Worm (Caenorhabditis elegans) whole organism, late embryonic: ENCODE data around the gene rpl-23.

Experiments used
- C08G9.2 ChIP-seq: sonication (generic microtip); optimal IDR thresholded peaks from 2 replicates; lab custom pipeline; 2016; ENCODE audit warnings: mild to moderate bottlenecking, missing genetic modification characterization, moderate library complexity, missing compliant biosample characterization
- C38D4.7 ChIP-seq: fragments of 200-800 bp; sonication (Bioruptor generic); optimal IDR thresholded peaks from 2 replicates; lab custom pipeline; 2018; ENCODE audit warnings: mild to moderate bottlenecking, missing genetic modification characterization, moderate library complexity, missing compliant biosample characterization
- F13H6.1 ChIP-seq: sonication (generic microtip); optimal IDR thresholded peaks from 2 replicates; lab custom pipeline; 2016; ENCODE audit warnings: missing genetic modification characterization, missing compliant biosample characterization
- K02D7.2 ChIP-seq: sonication (generic microtip); optimal IDR thresholded peaks from 2 replicates; lab custom pipeline; 2017; ENCODE audit warnings: mild to moderate bottlenecking, missing genetic modification characterization, missing compliant biosample characterization
- K09A11.1 ChIP-seq: sonication (generic microtip); optimal IDR thresholded peaks from 2 replicates; lab custom pipeline; 2017; ENCODE audit warnings: antibody characterized with exemption, mild to moderate bottlenecking, missing genetic modification characterization, missing compliant biosample characterization; ENCODE audit not compliant: insufficient read depth
- Y22D7AL.16 ChIP-seq: sonication (generic microtip); optimal IDR thresholded peaks from 2 replicates; lab custom pipeline; 2016; ENCODE audit warnings: missing genetic modification characterization, missing compliant biosample characterization
- ahr-1 ChIP-seq: sonication (generic microtip); optimal IDR thresholded peaks from 2 replicates; lab custom pipeline; 2016; ENCODE audit warnings: missing genetic modification characterization, missing compliant biosample characterization
- ama-1 ChIP-seq: fragments of 150-350 bp; optimal IDR thresholded peaks from 2 replicates; lab custom pipeline; 2014
- ceh-14 ChIP-seq: sonication (generic microtip); optimal IDR thresholded peaks from 2 replicates; lab custom pipeline; 2016; ENCODE audit warnings: missing genotype, missing genetic modification characterization, missing compliant biosample characterization
- ceh-18 ChIP-seq: sonication (generic microtip); optimal IDR thresholded peaks from 2 replicates; lab custom pipeline; 2016; ENCODE audit warnings: missing genetic modification characterization, missing compliant biosample characterization
- ceh-2 ChIP-seq: sonication (generic microtip); optimal IDR thresholded peaks from 2 replicates; lab custom pipeline; 2016; ENCODE audit warnings: missing genotype, missing genetic modification characterization, missing compliant biosample characterization
- ceh-30 ChIP-seq: fragments of 150-350 bp; optimal IDR thresholded peaks from 2 replicates; lab custom pipeline; 2014; ENCODE audit warnings: missing biosample characterization, missing genetic modification characterization
- ceh-31 ChIP-seq: sonication (generic microtip); optimal IDR thresholded peaks from 2 replicates; lab custom pipeline; 2016; ENCODE audit warnings: missing genetic modification characterization, missing compliant biosample characterization
- ceh-34 ChIP-seq: sonication (generic microtip); optimal IDR thresholded peaks from 2 replicates; lab custom pipeline; 2016; ENCODE audit warnings: mild to moderate bottlenecking, missing genetic modification characterization, missing compliant biosample characterization
- ceh-6 ChIP-seq: fragments of 200-800 bp; sonication (Bioruptor generic); optimal IDR thresholded peaks from 2 replicates; lab custom pipeline; 2018; ENCODE audit warnings: mild to moderate bottlenecking, missing genetic modification characterization, missing compliant biosample characterization
- che-1 ChIP-seq: sonication (generic microtip); optimal IDR thresholded peaks from 2 replicates; lab custom pipeline; 2016; ENCODE audit warnings: mild to moderate bottlenecking, missing genetic modification characterization, missing compliant biosample characterization
- dve-1 ChIP-seq: sonication (generic microtip); optimal IDR thresholded peaks from 2 replicates; lab custom pipeline; 2017; ENCODE audit warnings: antibody characterized with exemption, mild to moderate bottlenecking, missing genetic modification characterization, missing compliant biosample characterization
- ets-4 ChIP-seq: sonication (generic microtip); optimal IDR thresholded peaks from 2 replicates; lab custom pipeline; 2016; ENCODE audit warnings: missing genetic modification characterization, missing compliant biosample characterization
- fax-1 ChIP-seq: sonication (generic microtip); optimal IDR thresholded peaks from 2 replicates; lab custom pipeline; 2016; ENCODE audit warnings: missing genotype, missing genetic modification characterization, missing compliant biosample characterization
- fkh-10 ChIP-seq: fragments of 150-350 bp; optimal IDR thresholded peaks from 2 replicates; lab custom pipeline; 2014; ENCODE audit warnings: missing biosample characterization, missing genetic modification reagents, missing genetic modification characterization
- hlh-15 ChIP-seq: sonication (generic microtip); optimal IDR thresholded peaks from 2 replicates; lab custom pipeline; 2016; ENCODE audit warnings: missing genetic modification characterization, missing compliant biosample characterization
- hlh-30 ChIP-seq: sonication (generic microtip); optimal IDR thresholded peaks from 2 replicates; lab custom pipeline; 2017; ENCODE audit warnings: antibody characterized with exemption, missing genetic modification characterization, missing compliant biosample characterization; ENCODE audit not compliant: insufficient read depth
- hlh-8 ChIP-seq: sonication (generic microtip); optimal IDR thresholded peaks from 2 replicates; lab custom pipeline; 2016; ENCODE audit warnings: missing genotype, missing genetic modification characterization, missing compliant biosample characterization
- lim-6 ChIP-seq: sonication (generic microtip); optimal IDR thresholded peaks from 2 replicates; lab custom pipeline; 2016; ENCODE audit warnings: missing genetic modification characterization, missing compliant biosample characterization
- madf-2 ChIP-seq: sonication (generic microtip); optimal IDR thresholded peaks from 2 replicates; lab custom pipeline; 2017; ENCODE audit warnings: missing genetic modification characterization, missing compliant biosample characterization
- mec-3 ChIP-seq: sonication (generic microtip); optimal IDR thresholded peaks from 2 replicates; lab custom pipeline; 2016; ENCODE audit warnings: borderline replicate concordance, missing genetic modification characterization, missing compliant biosample characterization
- nfya-1 ChIP-seq: sonication (generic microtip); optimal IDR thresholded peaks from 2 replicates; lab custom pipeline; 2017; ENCODE audit warnings: missing genetic modification characterization, mild to moderate bottlenecking, missing compliant biosample characterization, antibody characterized with exemption, moderate library complexity
- nhr-11 ChIP-seq: fragments of 150-350 bp; optimal IDR thresholded peaks from 2 replicates; lab custom pipeline; 2014; ENCODE audit warnings: missing biosample characterization, missing genetic modification characterization
- odd-2 ChIP-seq: sonication (generic microtip); optimal IDR thresholded peaks from 2 replicates; lab custom pipeline; 2017; ENCODE audit warnings: antibody characterized with exemption, mild to moderate bottlenecking, missing genetic modification characterization, missing compliant biosample characterization
- pat-9 ChIP-seq: fragments of 200-800 bp; sonication (Bioruptor generic); optimal IDR thresholded peaks from 2 replicates; lab custom pipeline; 2018; ENCODE audit warnings: mild to moderate bottlenecking, missing genetic modification characterization, moderate library complexity, missing compliant biosample characterization
- pax-1 ChIP-seq: fragments of 150-350 bp; optimal IDR thresholded peaks from 2 replicates; lab custom pipeline; 2014; ENCODE audit warnings: missing biosample characterization, missing genetic modification characterization
- pha-2 ChIP-seq: sonication (generic microtip); optimal IDR thresholded peaks from 2 replicates; lab custom pipeline; 2017; ENCODE audit warnings: mild to moderate bottlenecking, missing genetic modification characterization, missing compliant biosample characterization
- pros-1 ChIP-seq: fragments of 150-350 bp; optimal IDR thresholded peaks from 2 replicates; lab custom pipeline; 2014; ENCODE audit warnings: missing biosample characterization, missing genetic modification reagents, missing genetic modification characterization
- sox-4 ChIP-seq: sonication (generic microtip); optimal IDR thresholded peaks from 2 replicates; lab custom pipeline; 2017; ENCODE audit warnings: mild to moderate bottlenecking, missing genetic modification characterization, inconsistent platforms, missing compliant biosample characterization
- syd-9 ChIP-seq: sonication (generic microtip); optimal IDR thresholded peaks from 2 replicates; lab custom pipeline; 2016; ENCODE audit warnings: mild to moderate bottlenecking, missing genetic modification characterization, moderate library complexity, missing compliant biosample characterization
- tbx-2 ChIP-seq: sonication (generic microtip); optimal IDR thresholded peaks from 2 replicates; lab custom pipeline; 2016; ENCODE audit warnings: missing genetic modification characterization, missing compliant biosample characterization
- tbx-7 ChIP-seq: sonication (generic microtip); optimal IDR thresholded peaks from 2 replicates; lab custom pipeline; 2016; ENCODE audit warnings: missing genotype, missing genetic modification characterization, missing compliant biosample characterization
- unc-3 ChIP-seq, 2 experiments: fragments of 200-800 bp in 1 of 2; sonication (Bioruptor generic) in 1 of 2; sonication (generic microtip) in 1 of 2; conservative IDR thresholded peaks in 1 of 2; optimal IDR thresholded peaks in 1 of 2; 2 replicates each; pipeline versions ENCODE4 v1.3.6 to Lab custom; 2016 to 2022; ENCODE audit warnings: missing compliant biosample characterization in 2 of 2, missing genetic modification characterization in 2 of 2, missing genetic modification reagents in 1 of 2
- unc-42 ChIP-seq: sonication (generic microtip); optimal IDR thresholded peaks from 2 replicates; lab custom pipeline; 2016; ENCODE audit warnings: missing genotype, missing genetic modification characterization, missing compliant biosample characterization
- unc-86 ChIP-seq: sonication (generic microtip); optimal IDR thresholded peaks from 2 replicates; lab custom pipeline; 2016; ENCODE audit warnings: missing genetic modification characterization, missing compliant biosample characterization
- ztf-16 ChIP-seq: sonication (generic microtip); optimal IDR thresholded peaks from 2 replicates; lab custom pipeline; 2017; ENCODE audit warnings: missing genetic modification characterization, missing compliant biosample characterization

The rpl-23 gene

DNA sequence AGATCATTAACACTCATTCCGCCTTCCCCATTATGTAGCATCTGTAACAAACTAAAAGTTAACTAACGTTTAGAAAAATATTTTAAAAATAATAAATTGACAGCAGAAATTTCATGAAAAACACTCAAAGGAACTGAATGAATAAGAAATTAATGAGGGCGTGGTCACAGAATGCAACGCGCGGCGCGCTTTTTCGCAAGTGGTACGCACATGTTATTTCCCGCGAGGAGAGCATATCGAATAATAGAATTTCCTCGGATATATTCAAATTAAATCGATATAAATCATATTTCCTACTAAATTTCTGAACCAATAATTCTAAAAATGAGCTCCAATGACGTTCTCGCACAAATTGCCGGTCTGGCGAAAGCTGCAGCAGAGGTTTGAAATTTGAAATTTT, 13.2 kb downstream of the rpl-23 start, which contains the start of the genes abi-1 and arle-14 (continued):
- no peak for TF ChIP-seq pha-2

DNA sequence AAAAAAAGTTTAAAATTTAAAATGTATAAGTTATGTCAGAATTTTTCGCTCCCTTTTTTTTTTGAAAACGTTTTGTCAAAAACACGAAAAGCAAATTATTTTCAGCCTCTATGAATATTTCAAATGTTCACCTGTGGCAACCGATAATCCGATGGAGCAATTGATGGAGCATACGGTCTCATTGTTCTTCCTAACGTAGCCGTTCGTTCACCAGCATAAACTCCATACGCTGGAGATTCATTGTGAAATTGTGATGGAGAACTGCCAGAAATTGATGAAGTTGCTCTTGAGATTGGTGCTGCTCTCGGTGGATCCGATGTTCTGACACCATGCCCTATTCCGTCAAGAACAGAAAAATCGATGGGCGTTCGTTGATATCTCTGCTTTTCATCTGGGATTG, 14.1 kb downstream of the rpl-23 start:
- TF ChIP-seq madf-2 (tag; lab: Kevin White, UChicago): no peak
- TF ChIP-seq K02D7.2 (tag; lab: Kevin White, UChicago): no peak
- no peak for TF ChIP-seq ceh-14 (tag; lab: Kevin White, UChicago)
- TF ChIP-seq fax-1 (tag; lab: Kevin White, UChicago): no peak
- no peak for TF ChIP-seq lim-6 (tag; lab: Kevin White, UChicago)
- TF ChIP-seq odd-2 (tag; lab: Kevin White, UChicago): no peak
- TF ChIP-seq unc-42: no peak
- TF ChIP-seq ama-1: no peak
- no peak for TF ChIP-seq unc-86 (tag; lab: Kevin White, UChicago)
- no peak for TF ChIP-seq pat-9 (tag; lab: Kevin White, UChicago)
- TF ChIP-seq syd-9 (tag; lab: Kevin White, UChicago): no peak

DNA sequence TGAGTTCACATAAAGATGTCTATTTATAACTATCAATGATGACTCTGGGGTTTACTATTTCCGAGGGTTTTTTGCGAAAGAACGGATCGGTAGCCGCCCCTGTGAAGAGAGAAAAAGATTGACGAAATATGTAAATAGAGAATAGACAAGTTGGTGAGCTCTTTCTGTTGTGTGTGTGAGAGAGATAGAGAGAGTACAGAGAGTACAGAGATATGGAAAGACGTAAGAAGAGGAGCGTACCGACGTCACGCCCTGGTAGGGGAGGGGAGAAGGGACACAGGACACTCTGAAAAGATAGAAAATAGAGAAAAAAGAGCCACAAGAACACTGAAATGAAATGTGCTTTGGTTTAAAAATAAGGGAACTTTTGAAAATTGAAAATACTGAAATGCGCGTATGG, 17.7 kb downstream of the rpl-23 start:
- no peak for TF ChIP-seq hlh-30 (tag; lab: Kevin White, UChicago)
- peak; percentile 31 for TF ChIP-seq ceh-18 (tag; lab: Kevin White, UChicago)
- TF ChIP-seq nfya-1: peak; percentile 32
- TF ChIP-seq sox-4 (tag; lab: Kevin White, UChicago): no peak
- TF ChIP-seq ceh-14 (tag; lab: Kevin White, UChicago): peak; percentile 20
- TF ChIP-seq ceh-34: peak; percentile 29
- no peak for TF ChIP-seq Y22D7AL.16 (tag; lab: Kevin White, UChicago)
- peak; percentile 36 for TF ChIP-seq ets-4 (tag; lab: Kevin White, UChicago)
- TF ChIP-seq ztf-16 (tag; lab: Kevin White, UChicago): no peak
- no peak for TF ChIP-seq mec-3 (tag; lab: Kevin White, UChicago)
- peak; percentile 50 for TF ChIP-seq tbx-2 (tag; lab: Kevin White, UChicago)
- TF ChIP-seq ahr-1 (tag; lab: Kevin White, UChicago): no peak
- TF ChIP-seq dve-1 (tag; lab: Kevin White, UChicago): no peak
- peak; percentile 24 for TF ChIP-seq ceh-31 (tag; lab: Kevin White, UChicago)
- TF ChIP-seq ceh-2 (tag; lab: Kevin White, UChicago): peak; percentile 25
- no peak for TF ChIP-seq unc-3 (GFP tag; conservative IDR thresholded peaks at IDR 0.05; lab: Robert Waterston, UW)
- TF ChIP-seq unc-3 (tag; optimal IDR thresholded peaks at IDR 0.05; lab: Kevin White, UChicago): no peak
- TF ChIP-seq syd-9 (tag; lab: Kevin White, UChicago): no peak
- TF ChIP-seq pros-1 (tag; lab: Kevin White, UChicago): no peak

DNA sequence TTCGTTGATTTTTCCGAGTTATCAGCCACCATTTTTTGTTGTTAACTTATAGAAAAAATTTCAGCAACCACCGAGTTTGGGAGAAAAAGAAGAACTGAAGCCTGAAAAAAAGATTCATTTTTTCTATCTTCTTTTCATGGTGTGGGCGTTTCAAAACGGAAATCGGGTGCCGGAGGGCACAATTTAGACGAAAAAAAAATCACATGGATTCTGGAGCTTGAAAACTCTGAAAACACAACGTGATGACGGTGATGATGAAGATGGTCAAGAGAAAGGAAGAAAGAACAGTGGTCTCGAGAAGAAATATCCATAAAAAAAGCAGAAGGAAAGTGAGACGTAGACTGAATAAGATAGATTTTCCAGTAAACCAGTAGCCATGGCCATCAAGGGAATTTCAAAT, 21.9 kb downstream of the rpl-23 start, which contains the start of gene rcan-1:
TSS of gene rcan-1 (minus strand) at position 101 of the 400 bp plus-strand sequence.
- TF ChIP-seq K09A11.1 (tag; lab: Kevin White, UChicago) (no peak), unc-3 (GFP tag; conservative IDR thresholded peaks at IDR 0.05; lab: Robert Waterston, UW) (no peak), unc-3 (tag; optimal IDR thresholded peaks at IDR 0.05; lab: Kevin White, UChicago) (no peak), pax-1 (tag; lab: Kevin White, UChicago) (no peak), nhr-11 (tag; lab: Kevin White, UChicago) (no peak), F13H6.1 (no peak), fkh-10 (GFP tag; lab: Kevin White, UChicago) (no peak), ceh-18 (tag; lab: Kevin White, UChicago) (no peak), C38D4.7 (no peak)

DNA sequence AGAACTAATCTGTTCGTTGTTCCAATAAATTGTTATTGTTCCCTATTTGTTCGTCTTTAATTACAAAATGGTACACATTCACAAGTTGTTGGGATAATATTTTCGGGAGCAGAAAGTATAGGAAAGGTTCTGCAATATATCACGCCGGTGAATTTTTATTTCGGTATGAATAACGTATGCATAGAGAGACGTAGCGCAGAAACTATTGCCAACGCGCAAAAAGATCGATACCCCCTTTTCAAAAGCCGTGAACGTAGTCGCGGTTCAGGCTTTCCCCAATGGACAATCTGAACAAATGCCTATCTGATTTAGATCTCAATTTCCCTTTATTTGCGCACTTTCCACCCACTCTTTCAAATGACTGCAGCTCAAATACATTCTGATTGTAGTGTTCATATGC, 25.8 kb downstream of the rpl-23 start, which contains the start of gene pst-2:
TSS of gene pst-2 (plus strand) at position 293 of the 400 bp plus-strand sequence.
- no peak for TF ChIP-seq fax-1 (tag; lab: Kevin White, UChicago)
- TF ChIP-seq hlh-8 (tag; lab: Kevin White, UChicago): no peak
- no peak for TF ChIP-seq ceh-6 (GFP tag; lab: Kevin White, UChicago)
- TF ChIP-seq che-1 (tag; lab: Kevin White, UChicago): no peak
- TF ChIP-seq F13H6.1: no peak
- TF ChIP-seq C08G9.2: no peak
- no peak for TF ChIP-seq ceh-34
- no peak for TF ChIP-seq hlh-15 (tag; lab: Kevin White, UChicago)
- TF ChIP-seq unc-42: no peak
- no peak for TF ChIP-seq ceh-30 (tag; lab: Kevin White, UChicago)
- TF ChIP-seq C38D4.7: no peak
- no peak for TF ChIP-seq K09A11.1 (tag; lab: Kevin White, UChicago)
- no peak for TF ChIP-seq pax-1 (tag; lab: Kevin White, UChicago)
- TF ChIP-seq fkh-10 (GFP tag; lab: Kevin White, UChicago): no peak
- no peak for TF ChIP-seq madf-2 (tag; lab: Kevin White, UChicago)
- TF ChIP-seq tbx-7: no peak
